Worm (Caenorhabditis elegans): Measurements from ENCODE around the gene F32E10.8.

- TF ChIP-seq flt-1 (GFP tag; IDR thresholded peaks at IDR 0.05) (no peak), tbx-11 (GFP tag; IDR thresholded peaks at IDR 0.05) (no peak), ama-1 (optimal IDR thresholded peaks at IDR 0.05) (no peak), sea-1 (GFP tag; conservative IDR thresholded peaks at IDR 0.05) (no peak), scrt-1 (GFP tag; IDR thresholded peaks at IDR 0.05) (no peak), ets-7 (tag; optimal IDR thresholded peaks at IDR 0.05) (no peak), ceh-36 (tag; optimal IDR thresholded peaks at IDR 0.05) (no peak), F13C5.2 (tag; optimal IDR thresholded peaks at IDR 0.05) (no peak)
Observed at ce11 chrIV:7588631-7589030, 21.2 kb downstream of the F32E10.8 start, which contains the start of gene cla-1.
